Fruit fly (Drosophila melanogaster) whole organism, embryonic: ENCODE results near the gene CG3529.
A peak's percentile ranks its signal among the peaks of the same experiment; 100 is the strongest.

Experiments used
- Abd-B ChIP-seq: fragments of 200-800 bp; sonication (Bioruptor generic); optimal IDR thresholded peaks from 2 replicates; lab custom pipeline; 2018; ENCODE audit warnings: missing biosample characterization, mild to moderate bottlenecking, missing genetic modification characterization, moderate library complexity
- Adf1 ChIP-seq: fragments of 200-800 bp; sonication (Bioruptor generic); IDR thresholded peaks from 2 replicates; pipeline ENCODE4 v1.3.6; 2022; ENCODE audit warnings: missing biosample characterization, missing genetic modification characterization
- BEAF-32 ChIP-seq: fragments of 200-800 bp; sonication (Bioruptor generic); optimal IDR thresholded peaks from 3 replicates; lab custom pipeline; 2017; ENCODE audit warnings: missing biosample characterization, missing genetic modification characterization, mild to moderate bottlenecking, moderate library complexity, missing genetic modification reagents
- Bdp1 ChIP-seq: fragments of 200-800 bp; sonication (Bioruptor generic); optimal IDR thresholded peaks from 3 replicates; lab custom pipeline; 2016; ENCODE audit warnings: missing biosample characterization, missing genetic modification characterization
- CG10209 ChIP-seq: fragments of 200-800 bp; sonication (Bioruptor generic); optimal IDR thresholded peaks from 3 replicates; lab custom pipeline; 2017; ENCODE audit warnings: missing biosample characterization, mild to moderate bottlenecking, missing genetic modification characterization, missing genetic modification reagents
- CG10274 ChIP-seq: fragments of 200-800 bp; sonication (Bioruptor generic); optimal IDR thresholded peaks from 3 replicates; lab custom pipeline; 2017; ENCODE audit warnings: missing biosample characterization, mild to moderate bottlenecking, missing genetic modification characterization
- CG10543 ChIP-seq: fragments of 200-800 bp; sonication (Bioruptor generic); optimal IDR thresholded peaks from 3 replicates; lab custom pipeline; 2017; ENCODE audit warnings: missing biosample characterization, mild to moderate bottlenecking, missing genetic modification characterization, moderate library complexity
- CG10959 ChIP-seq: fragments of 200-800 bp; sonication (Bioruptor generic); IDR thresholded peaks from 2 replicates; pipeline ENCODE4 v1.3.6; 2022; ENCODE audit warnings: missing biosample characterization, missing genetic modification characterization
- CG12391 ChIP-seq: fragments of 200-800 bp; sonication (Bioruptor generic); optimal IDR thresholded peaks from 3 replicates; lab custom pipeline; 2018; ENCODE audit warnings: missing biosample characterization, mild to moderate bottlenecking, missing genetic modification characterization, moderate library complexity
- CG13424 ChIP-seq: fragments of 200-800 bp; sonication (Bioruptor generic); optimal IDR thresholded peaks from 2 replicates; lab custom pipeline; 2019; ENCODE audit warnings: missing biosample characterization, mild to moderate bottlenecking, missing genetic modification characterization, moderate library complexity
- CG14860 ChIP-seq: fragments of 200-800 bp; sonication (Bioruptor generic); IDR thresholded peaks from 3 replicates; pipeline ENCODE4 v1.3.6; 2022; ENCODE audit warnings: missing biosample characterization, missing genetic modification characterization; ENCODE audit not compliant: partially characterized antibody
- CG16815 ChIP-seq: fragments of 200-800 bp; sonication (Bioruptor generic); optimal IDR thresholded peaks from 3 replicates; lab custom pipeline; 2017; ENCODE audit warnings: missing biosample characterization, mild to moderate bottlenecking, missing genetic modification characterization
- CG17359 ChIP-seq: fragments of 200-800 bp; sonication (Bioruptor generic); optimal IDR thresholded peaks from 3 replicates; lab custom pipeline; 2018; ENCODE audit warnings: missing biosample characterization, mild to moderate bottlenecking, missing genetic modification characterization, moderate library complexity
- CG17361 ChIP-seq: fragments of 200-800 bp; sonication (Bioruptor generic); IDR thresholded peaks from 3 replicates; pipeline ENCODE4 v1.3.6; 2022; ENCODE audit warnings: missing biosample characterization, missing genetic modification characterization
- CG2120 ChIP-seq: fragments of 200-800 bp; sonication (Bioruptor generic); optimal IDR thresholded peaks from 3 replicates; lab custom pipeline; 2016; ENCODE audit warnings: missing biosample characterization, missing genetic modification characterization
- CG4282 ChIP-seq: fragments of 200-800 bp; sonication (Bioruptor generic); optimal IDR thresholded peaks from 2 replicates; lab custom pipeline; 2016; ENCODE audit warnings: missing biosample characterization, missing genetic modification characterization
- CG7556 ChIP-seq: fragments of 200-800 bp; sonication (Bioruptor generic); optimal IDR thresholded peaks from 2 replicates; lab custom pipeline; 2017; ENCODE audit warnings: missing biosample characterization, mild to moderate bottlenecking, missing genetic modification characterization
- CG7987 ChIP-seq: fragments of 200-800 bp; sonication (Bioruptor generic); optimal IDR thresholded peaks from 2 replicates; lab custom pipeline; 2018; ENCODE audit warnings: missing biosample characterization, mild to moderate bottlenecking, missing genetic modification characterization, moderate library complexity
- CG8924 ChIP-seq: fragments of 200-800 bp; optimal IDR thresholded peaks from 3 replicates; lab custom pipeline; 2019; ENCODE audit warnings: missing biosample characterization, mild to moderate bottlenecking, missing genetic modification characterization, moderate library complexity
- CTCF ChIP-seq: fragments of 200-800 bp; sonication (Bioruptor generic); optimal IDR thresholded peaks from 2 replicates; lab custom pipeline; 2017; ENCODE audit warnings: missing biosample characterization, mild to moderate bottlenecking, missing genetic modification characterization, moderate library complexity
- D19A ChIP-seq: fragments of 200-800 bp; optimal IDR thresholded peaks from 3 replicates; lab custom pipeline; 2019; ENCODE audit warnings: missing biosample characterization, mild to moderate bottlenecking, missing genetic modification characterization, moderate library complexity
- HLH4C ChIP-seq: fragments of 200-800 bp; sonication (Bioruptor generic); IDR thresholded peaks from 3 replicates; pipeline ENCODE4 v1.3.6; 2022; ENCODE audit warnings: missing biosample characterization, missing genetic modification characterization; ENCODE audit not compliant: partially characterized antibody
- HLHmδ ChIP-seq: fragments of 200-800 bp; sonication (Bioruptor generic); optimal IDR thresholded peaks from 2 replicates; lab custom pipeline; 2018; ENCODE audit warnings: missing biosample characterization, mild to moderate bottlenecking, missing genetic modification characterization, moderate library complexity
- HmgZ ChIP-seq: fragments of 200-800 bp; sonication (Bioruptor generic); optimal IDR thresholded peaks from 2 replicates; lab custom pipeline; 2018; ENCODE audit warnings: missing biosample characterization, mild to moderate bottlenecking, missing genetic modification characterization
- Hr51 ChIP-seq, 2 experiments: fragments of 200-800 bp; sonication (Bioruptor generic); optimal IDR thresholded peaks; 2 replicates in 1 of 2; 3 replicates in 1 of 2; lab custom pipeline; 2016 to 2018; ENCODE audit warnings: missing biosample characterization in 2 of 2, missing genetic modification characterization in 2 of 2, mild to moderate bottlenecking in 1 of 2, moderate library complexity in 1 of 2
- NC2β ChIP-seq: fragments of 200-800 bp; sonication (Bioruptor generic); optimal IDR thresholded peaks from 2 replicates; lab custom pipeline; 2016; ENCODE audit warnings: missing biosample characterization, missing genetic modification characterization
- NK7.1 ChIP-seq: fragments of 200-800 bp; sonication (Bioruptor generic); optimal IDR thresholded peaks from 3 replicates; lab custom pipeline; 2016; ENCODE audit warnings: missing biosample characterization, missing genetic modification characterization
- Spps ChIP-seq: fragments of 200-800 bp; sonication (Bioruptor generic); optimal IDR thresholded peaks from 2 replicates; lab custom pipeline; 2018; ENCODE audit warnings: missing biosample characterization, mild to moderate bottlenecking, missing genetic modification characterization
- Ssrp ChIP-seq: fragments of 200-800 bp; sonication (Bioruptor generic); optimal IDR thresholded peaks from 2 replicates; lab custom pipeline; 2018; ENCODE audit warnings: missing biosample characterization, mild to moderate bottlenecking, missing genetic modification characterization, moderate library complexity
- Trl ChIP-seq, 3 experiments: fragments of >200 bp in 2 of 3; fragments of 200-800 bp in 1 of 3; sonication (Bioruptor generic) in 1 of 3; optimal IDR thresholded peaks; 2 replicates in 1 of 3; 3 replicates in 2 of 3; lab custom pipeline; 2016 to 2017; ENCODE audit warnings: missing biosample characterization in 1 of 3, missing genetic modification characterization in 1 of 3
- ac ChIP-seq: fragments of 200-800 bp; sonication (Bioruptor generic); optimal IDR thresholded peaks from 3 replicates; lab custom pipeline; 2017; ENCODE audit warnings: missing biosample characterization, mild to moderate bottlenecking, missing genetic modification characterization
- amos ChIP-seq: fragments of 200-800 bp; sonication (Bioruptor generic); IDR thresholded peaks from 2 replicates; pipeline ENCODE4 v1.3.6; 2022; ENCODE audit warnings: missing biosample characterization, missing genetic modification characterization; ENCODE audit not compliant: partially characterized antibody
- aop ChIP-seq: fragments of 200-800 bp; sonication (Bioruptor generic); IDR thresholded peaks from 2 replicates; pipeline ENCODE4 v1.3.6; 2022; ENCODE audit warnings: missing biosample characterization, missing genetic modification characterization
- dm ChIP-seq: fragments of 200-800 bp; sonication (Bioruptor generic); optimal IDR thresholded peaks from 3 replicates; lab custom pipeline; 2016; ENCODE audit warnings: missing biosample characterization, missing genetic modification characterization
- esg ChIP-seq: fragments of 200-800 bp; sonication (Bioruptor generic); conservative IDR thresholded peaks from 2 replicates; pipeline ENCODE4 v1.3.6; 2022; ENCODE audit warnings: missing biosample characterization, missing genetic modification characterization
- jigr1 ChIP-seq: fragments of 200-800 bp; sonication (Bioruptor generic); IDR thresholded peaks from 3 replicates; pipeline ENCODE4 v1.3.6; 2022; ENCODE audit warnings: missing biosample characterization, missing genetic modification characterization
- jing ChIP-seq: fragments of 200-800 bp; sonication (Bioruptor generic); optimal IDR thresholded peaks from 2 replicates; lab custom pipeline; 2018; ENCODE audit warnings: missing biosample characterization, mild to moderate bottlenecking, missing genetic modification characterization
- klu ChIP-seq: fragments of 200-800 bp; sonication (Bioruptor generic); IDR thresholded peaks from 2 replicates; pipeline ENCODE4 v1.3.6; 2022; ENCODE audit warnings: missing biosample characterization, missing genetic modification characterization
- lov ChIP-seq, 2 experiments: fragments of 200-800 bp in 1 of 2; fragments of >200 bp in 1 of 2; sonication (Bioruptor generic) in 1 of 2; IDR thresholded peaks in 1 of 2; optimal IDR thresholded peaks in 1 of 2; 2 replicates in 1 of 2; 3 replicates in 1 of 2; pipeline versions ENCODE4 v1.3.6 to Lab custom; 2017 to 2022; ENCODE audit warnings: missing biosample characterization in 1 of 2, missing genetic modification characterization in 1 of 2
- org-1 ChIP-seq: fragments of 200-800 bp; sonication (Bioruptor generic); optimal IDR thresholded peaks from 2 replicates; lab custom pipeline; 2017; ENCODE audit warnings: missing biosample characterization, missing genetic modification characterization
- p53 ChIP-seq: fragments of 200-800 bp; sonication (Bioruptor generic); optimal IDR thresholded peaks from 2 replicates; lab custom pipeline; 2016; ENCODE audit warnings: missing biosample characterization, missing genetic modification characterization
- rib ChIP-seq: fragments of 200-800 bp; sonication (Bioruptor generic); IDR thresholded peaks from 2 replicates; pipeline ENCODE4 v1.3.6; 2022; ENCODE audit warnings: missing biosample characterization, missing genetic modification characterization
- schlank ChIP-seq: fragments of 200-800 bp; sonication (Bioruptor generic); optimal IDR thresholded peaks from 2 replicates; lab custom pipeline; 2018; ENCODE audit warnings: missing biosample characterization, mild to moderate bottlenecking, missing genetic modification characterization
- tap ChIP-seq: fragments of 200-800 bp; optimal IDR thresholded peaks from 3 replicates; lab custom pipeline; 2019; ENCODE audit warnings: missing biosample characterization, mild to moderate bottlenecking, missing genetic modification characterization, moderate library complexity
- unc-4 ChIP-seq: fragments of 200-800 bp; sonication (Bioruptor generic); IDR thresholded peaks from 2 replicates; pipeline ENCODE4 v1.3.6; 2022; ENCODE audit warnings: missing biosample characterization, missing genetic modification characterization; ENCODE audit not compliant: partially characterized antibody
- unpg ChIP-seq: fragments of 200-800 bp; sonication (Bioruptor generic); optimal IDR thresholded peaks from 3 replicates; lab custom pipeline; 2018; ENCODE audit warnings: missing biosample characterization, mild to moderate bottlenecking, missing genetic modification characterization, moderate library complexity
- usp ChIP-seq: fragments of >200 bp; optimal IDR thresholded peaks from 2 replicates; lab custom pipeline; 2017; ENCODE audit warnings: missing biosample characterization, missing genetic modification characterization
- vfl ChIP-seq: fragments of 200-800 bp; sonication (Bioruptor generic); optimal IDR thresholded peaks from 2 replicates; lab custom pipeline; 2016; ENCODE audit warnings: missing biosample characterization, missing genetic modification characterization
- yki ChIP-seq: fragments of >200 bp; optimal IDR thresholded peaks from 3 replicates; lab custom pipeline; 2018
- zf30C ChIP-seq: fragments of 200-800 bp; sonication (Bioruptor generic); optimal IDR thresholded peaks from 3 replicates; lab custom pipeline; 2018; ENCODE audit warnings: missing biosample characterization, mild to moderate bottlenecking, missing genetic modification characterization

Gene CG3529

DNA sequence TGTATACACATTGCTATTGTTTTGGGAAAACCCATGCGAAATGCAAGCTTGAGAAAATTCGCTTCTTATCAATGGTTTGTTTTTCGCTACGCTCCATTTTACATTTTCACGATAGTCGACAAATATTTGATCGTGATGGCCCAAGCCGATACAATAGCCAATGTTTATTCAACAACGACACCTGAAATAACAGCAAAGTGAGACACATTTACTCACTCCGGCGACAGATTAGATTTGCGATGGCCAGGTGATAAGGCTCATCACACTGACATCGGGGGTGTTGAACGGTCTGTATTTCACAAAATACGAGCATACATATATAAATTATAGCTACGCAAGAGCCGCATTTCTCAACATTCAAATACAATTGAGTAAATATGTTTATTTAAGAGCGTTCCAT lies 49.5 kb upstream of the CG3529 start (continued):
- TF ChIP-seq schlank (tag; lab: Kevin White, UChicago) (peak; percentile 89), CG10543 (GFP tag; lab: Kevin White, UChicago) (peak; percentile 25), NC2β (GFP tag; lab: Kevin White, UChicago) (peak; percentile 9), p53 (no peak), CG8924 (tag; lab: Kevin White, UChicago) (peak; percentile 25), jigr1 (GFP tag; lab: Robert Waterston, UW) (no peak), klu (GFP tag; lab: Robert Waterston, UW) (no peak), CG10209 (GFP tag; lab: Kevin White, UChicago) (peak; percentile 66), Abd-B (no peak), lov (optimal IDR thresholded peaks at IDR 0.05; lab: Kevin White, UChicago) (no peak), lov (GFP tag; IDR thresholded peaks at IDR 0.05; lab: Robert Waterston, UW) (peak; percentile 62; the same call in 1 of the 3 replicates), CG17361 (GFP tag; lab: Robert Waterston, UW) (no peak), D19A (tag; lab: Kevin White, UChicago) (peak; percentile 19), unc-4 (GFP tag; lab: Robert Waterston, UW) (no peak), ac (GFP tag; lab: Kevin White, UChicago) (peak; percentile 62), HmgZ (tag; lab: Kevin White, UChicago) (peak; percentile 44), Hr51 (GFP tag; optimal IDR thresholded peaks at IDR 0.05; lab: Kevin White, UChicago) (peak in 1 of 2 experiments; percentile 30), Bdp1 (GFP tag; lab: Kevin White, UChicago) (peak; percentile 18), CG2120 (GFP tag; lab: Kevin White, UChicago) (peak; percentile 60), esg (GFP tag; lab: Robert Waterston, UW) (no peak), org-1 (peak; percentile 80), usp (no peak), rib (GFP tag; lab: Robert Waterston, UW) (peak; percentile 33; the same call in 1 of the 2 replicates), amos (GFP tag; lab: Robert Waterston, UW) (no peak), Spps (tag; lab: Kevin White, UChicago) (peak; percentile 41), yki (no peak), HLH4C (GFP tag; lab: Robert Waterston, UW) (no peak), dm (GFP tag; lab: Kevin White, UChicago) (no peak), CG10959 (GFP tag; lab: Robert Waterston, UW) (peak; percentile 32; the same call in 1 of the 2 replicates), jing (GFP tag; lab: Kevin White, UChicago) (no peak), NK7.1 (GFP tag; lab: Kevin White, UChicago) (peak; percentile 75), aop (GFP tag; lab: Robert Waterston, UW) (no peak), tap (tag; lab: Kevin White, UChicago) (peak; percentile 55), zf30C (GFP tag; lab: Kevin White, UChicago) (no peak), unpg (GFP tag; lab: Kevin White, UChicago) (peak; percentile 45), CG13424 (peak; percentile 39), Adf1 (GFP tag; lab: Robert Waterston, UW) (no peak; the same call in 1 of the 2 replicates), CTCF (peak; percentile 36), vfl (GFP tag; lab: Kevin White, UChicago) (peak; percentile 19), CG4282 (no peak), CG17359 (peak; percentile 78), Trl (optimal IDR thresholded peaks at IDR 0.05; lab: Kevin White, UChicago) (no peak), Trl (GFP tag; optimal IDR thresholded peaks at IDR 0.05; lab: Kevin White, UChicago) (peak; percentile 70), BEAF-32 (GFP tag; lab: Kevin White, UChicago) (no peak), CG7987 (peak; percentile 94), HLHmδ (GFP tag; lab: Kevin White, UChicago) (peak; percentile 71), Ssrp (no peak), CG16815 (no peak), CG12391 (peak; percentile 6), CG7556 (GFP tag; lab: Kevin White, UChicago) (peak; percentile 67), CG14860 (GFP tag; lab: Robert Waterston, UW) (no peak), CG10274 (GFP tag; lab: Kevin White, UChicago) (peak; percentile 68)
